Worm (Caenorhabditis elegans): ENCODE results near the gene F36H12.10.

ce11 chrIV:5273385-5273784 lies 18.8 kb upstream of the F36H12.10 start:
- TF ChIP-seq pag-3 (tag; optimal IDR thresholded peaks at IDR 0.05; ENCODE audit: borderline replicate concordance) (no peak), ceh-19 (GFP tag; optimal IDR thresholded peaks at IDR 0.05) (no peak), ceh-9 (tag; optimal IDR thresholded peaks at IDR 0.05) (no peak), elt-2 (tag; optimal IDR thresholded peaks at IDR 0.05) (peak; percentile 70), ttx-3 (tag; optimal IDR thresholded peaks at IDR 0.05) (no peak), unc-3 (GFP tag; conservative IDR thresholded peaks at IDR 0.05) (no peak), unc-3 (tag; optimal IDR thresholded peaks at IDR 0.05) (no peak), dve-1 (tag; optimal IDR thresholded peaks at IDR 0.05) (no peak), ceh-24 (tag; optimal IDR thresholded peaks at IDR 0.05) (no peak), fkh-10 (GFP tag; optimal IDR thresholded peaks at IDR 0.05) (no peak)

Measured in whole organism, late embryonic.